Worm (Caenorhabditis elegans) whole organism, early embryonic: Measurements from ENCODE around the gene lgc-29.

Experiments
- B0310.2 ChIP-seq: sonication (generic microtip); optimal IDR thresholded peaks from 2 replicates; lab custom pipeline; 2016; ENCODE audit warnings: mild to moderate bottlenecking, missing genetic modification characterization, missing compliant biosample characterization
- F13C5.2 ChIP-seq: sonication (generic microtip); optimal IDR thresholded peaks from 2 replicates; lab custom pipeline; 2017; ENCODE audit warnings: mild to moderate bottlenecking, missing genetic modification characterization, inconsistent platforms, missing compliant biosample characterization
- aly-1 ChIP-seq: sonication (generic microtip); optimal IDR thresholded peaks from 2 replicates; lab custom pipeline; 2016; ENCODE audit warnings: missing genetic modification characterization, missing compliant biosample characterization
- ama-1 ChIP-seq: fragments of 150-350 bp; optimal IDR thresholded peaks from 2 replicates; lab custom pipeline; 2014
- ceh-13 ChIP-seq: fragments of 200-800 bp; sonication (Bioruptor generic); optimal IDR thresholded peaks from 2 replicates; lab custom pipeline; 2018; ENCODE audit warnings: mild to moderate bottlenecking, missing genetic modification characterization, missing compliant biosample characterization
- ceh-36 ChIP-seq: sonication (generic microtip); optimal IDR thresholded peaks from 2 replicates; lab custom pipeline; 2016; ENCODE audit warnings: missing genetic modification characterization, inconsistent platforms, missing compliant biosample characterization
- ets-7 ChIP-seq: sonication (generic microtip); optimal IDR thresholded peaks from 2 replicates; lab custom pipeline; 2016; ENCODE audit warnings: missing genotype, missing genetic modification characterization, missing compliant biosample characterization
- flt-1 ChIP-seq: fragments of 200-800 bp; sonication (Bioruptor generic); IDR thresholded peaks from 2 replicates; pipeline ENCODE4 v1.3.6; 2022; ENCODE audit warnings: missing genetic modification characterization, missing compliant biosample characterization
- hmbx-1 ChIP-seq: sonication (generic microtip); optimal IDR thresholded peaks from 2 replicates; lab custom pipeline; 2016; ENCODE audit warnings: mild to moderate bottlenecking, missing genetic modification characterization, missing compliant biosample characterization
- hmg-4 ChIP-seq: fragments of 200-800 bp; sonication (Bioruptor generic); optimal IDR thresholded peaks from 2 replicates; lab custom pipeline; 2018; ENCODE audit warnings: mild to moderate bottlenecking, missing genetic modification characterization, missing compliant biosample characterization
- hnd-1 ChIP-seq: sonication (generic microtip); optimal IDR thresholded peaks from 2 replicates; lab custom pipeline; 2016; ENCODE audit warnings: missing genetic modification characterization, missing compliant biosample characterization
- pes-1 ChIP-seq: fragments of 200-800 bp; sonication (Bioruptor generic); IDR thresholded peaks from 2 replicates; pipeline ENCODE4 v1.3.6; 2022; ENCODE audit warnings: missing genetic modification reagents, missing genetic modification characterization, missing compliant biosample characterization
- scrt-1 ChIP-seq: fragments of 200-800 bp; sonication (Bioruptor generic); IDR thresholded peaks from 2 replicates; pipeline ENCODE4 v1.3.6; 2022; ENCODE audit warnings: missing genetic modification characterization, missing compliant biosample characterization
- sea-1 ChIP-seq: fragments of 200-800 bp; sonication (Bioruptor generic); conservative IDR thresholded peaks from 2 replicates; pipeline ENCODE4 v1.3.6; 2022; ENCODE audit warnings: missing genetic modification characterization, missing compliant biosample characterization
- tbx-11 ChIP-seq: fragments of 200-800 bp; sonication (Bioruptor generic); IDR thresholded peaks from 2 replicates; pipeline ENCODE4 v1.3.6; 2022; ENCODE audit warnings: missing genetic modification characterization, missing compliant biosample characterization
- tbx-37 ChIP-seq: fragments of 200-800 bp; sonication (Bioruptor generic); conservative IDR thresholded peaks from 2 replicates; pipeline ENCODE4 v1.3.6; 2022; ENCODE audit warnings: missing genetic modification reagents, missing genetic modification characterization, missing compliant biosample characterization
- tra-4 ChIP-seq: sonication (generic microtip); optimal IDR thresholded peaks from 2 replicates; lab custom pipeline; 2017; ENCODE audit warnings: missing genetic modification characterization, missing compliant biosample characterization

The lgc-29 gene

DNA sequence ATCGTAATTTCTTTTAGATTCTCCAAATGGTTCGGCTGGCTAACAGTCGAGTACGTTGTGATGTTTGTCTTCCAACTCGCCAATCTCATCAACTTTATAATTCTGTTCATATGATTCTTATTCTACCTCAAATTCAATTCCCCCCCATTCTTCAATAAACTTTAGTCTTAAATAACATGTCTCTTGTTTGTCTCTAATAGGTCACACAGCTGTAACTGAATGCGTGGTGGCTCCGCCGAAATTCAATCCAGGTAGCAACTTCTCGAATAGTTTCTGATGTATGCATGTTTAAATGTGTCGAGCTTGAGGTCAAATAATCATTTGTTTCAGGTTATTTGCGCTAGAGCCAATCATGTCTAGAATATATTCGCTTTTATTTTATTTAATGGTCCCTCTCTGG lies at the start of gene lgc-29:
lgc-29 (plus strand) TSS at position 301 of the 400 bp plus-strand sequence.
- no peak for TF ChIP-seq ceh-13 (GFP tag; lab: Kevin White, UChicago)
- TF ChIP-seq aly-1 (tag; lab: Kevin White, UChicago) = no peak
- no peak for TF ChIP-seq hmg-4 (GFP tag; lab: Kevin White, UChicago)
- no peak for TF ChIP-seq B0310.2 (tag; lab: Kevin White, UChicago)

DNA sequence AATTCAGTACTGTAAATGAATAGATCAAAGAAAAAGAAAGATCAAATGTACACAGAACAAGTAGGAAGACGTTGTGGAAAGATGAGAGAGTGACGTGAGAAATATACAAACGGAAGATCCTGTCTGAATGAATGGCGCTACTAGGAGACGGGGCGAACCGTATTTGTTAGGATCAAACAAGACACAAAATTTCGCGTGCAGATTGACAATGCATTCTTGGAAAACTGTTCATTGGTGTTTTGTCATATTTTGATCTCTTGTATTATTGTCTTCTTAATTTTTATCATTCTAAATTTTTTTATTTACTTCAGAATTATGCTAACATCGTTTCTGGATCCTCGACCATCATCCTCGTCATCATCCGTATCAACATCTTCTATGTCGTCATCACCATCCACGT lies 44.0 kb upstream of the lgc-29 start, which contains the start of gene nhr-181:
nhr-181 (plus strand) TSS at position 301 of the 400 bp plus-strand sequence.
- no peak for TF ChIP-seq ceh-36
- no peak for TF ChIP-seq ceh-13 (GFP tag; lab: Kevin White, UChicago)
- TF ChIP-seq pes-1 (GFP tag; lab: Robert Waterston, UW) = no peak
- TF ChIP-seq ets-7 (tag; lab: Kevin White, UChicago) = no peak
- TF ChIP-seq hnd-1 (tag; lab: Kevin White, UChicago) = no peak
- no peak for TF ChIP-seq scrt-1
- no peak for TF ChIP-seq flt-1
- no peak for TF ChIP-seq sea-1 (GFP tag; lab: Robert Waterston, UW)
- TF ChIP-seq hmg-4 (GFP tag; lab: Kevin White, UChicago) = no peak
- TF ChIP-seq tbx-11 = no peak
- no peak for TF ChIP-seq aly-1 (tag; lab: Kevin White, UChicago)
- no peak for TF ChIP-seq F13C5.2 (tag; lab: Kevin White, UChicago)
- TF ChIP-seq B0310.2 (tag; lab: Kevin White, UChicago) = no peak
- no peak for TF ChIP-seq ama-1 (lab: Kevin White, UChicago)
- TF ChIP-seq hmbx-1 (tag; lab: Kevin White, UChicago) = no peak
- no peak for TF ChIP-seq tra-4
- no peak for TF ChIP-seq tbx-37

DNA sequence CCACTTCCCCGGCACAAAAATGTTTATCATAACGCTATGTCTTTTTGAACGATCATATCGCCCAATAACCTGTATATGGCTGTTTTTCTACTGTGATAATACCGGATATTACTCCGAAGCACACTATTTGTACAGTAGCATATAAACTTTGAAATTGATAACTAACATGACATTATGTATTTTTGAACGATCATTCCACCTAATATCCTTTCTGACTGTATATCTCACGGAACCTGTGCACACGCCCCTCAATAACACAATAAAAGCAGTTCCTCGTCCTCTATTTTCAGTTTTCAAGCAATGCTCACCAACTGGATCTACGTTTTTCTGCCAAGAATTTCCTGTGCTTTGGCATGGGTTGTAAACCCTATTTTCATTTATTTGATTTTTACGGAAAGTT lies 37.2 kb upstream of the lgc-29 start, which contains the start of gene srj-40:
srj-40 (plus strand) TSS at position 301 of the 400 bp plus-strand sequence.
- TF ChIP-seq pes-1 (GFP tag; lab: Robert Waterston, UW) = no peak
- TF ChIP-seq F13C5.2 (tag; lab: Kevin White, UChicago) = no peak
- TF ChIP-seq flt-1 = no peak
- TF ChIP-seq ama-1 (lab: Kevin White, UChicago) = no peak
- no peak for TF ChIP-seq ceh-13 (GFP tag; lab: Kevin White, UChicago)
- no peak for TF ChIP-seq tbx-37
- TF ChIP-seq sea-1 (GFP tag; lab: Robert Waterston, UW) = no peak
- TF ChIP-seq hnd-1 (tag; lab: Kevin White, UChicago) = no peak
- no peak for TF ChIP-seq B0310.2 (tag; lab: Kevin White, UChicago)
- TF ChIP-seq hmbx-1 (tag; lab: Kevin White, UChicago) = no peak
- no peak for TF ChIP-seq scrt-1
- TF ChIP-seq hmg-4 (GFP tag; lab: Kevin White, UChicago) = no peak
- TF ChIP-seq tbx-11 = no peak
- no peak for TF ChIP-seq tra-4
- no peak for TF ChIP-seq ets-7 (tag; lab: Kevin White, UChicago)
- no peak for TF ChIP-seq aly-1 (tag; lab: Kevin White, UChicago)

DNA sequence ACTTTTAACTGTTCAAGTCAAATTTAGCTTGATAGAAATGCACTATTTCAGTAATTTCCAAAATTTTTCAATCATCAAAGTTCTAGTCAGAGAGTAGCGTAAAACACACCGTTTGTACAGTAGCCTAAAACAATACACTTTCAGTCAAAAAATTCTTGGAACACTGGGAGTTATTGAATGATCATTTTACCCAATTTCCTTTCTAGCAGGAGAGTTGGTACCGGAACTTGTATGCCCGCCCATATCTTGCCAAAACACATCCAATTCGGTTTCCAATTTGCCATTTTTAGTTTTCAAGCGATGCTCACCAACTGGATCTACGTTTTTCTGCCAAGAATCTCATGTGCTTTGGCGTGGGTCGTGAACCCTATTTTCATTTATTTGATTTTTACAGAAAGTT lies 34.5 kb upstream of the lgc-29 start, which contains the start of gene srj-39:
srj-39 (plus strand) TSS at position 301 of the 400 bp plus-strand sequence.
- no peak for TF ChIP-seq pes-1 (GFP tag; lab: Robert Waterston, UW)
- no peak for TF ChIP-seq scrt-1
- TF ChIP-seq hnd-1 (tag; lab: Kevin White, UChicago) = no peak
- no peak for TF ChIP-seq sea-1 (GFP tag; lab: Robert Waterston, UW)
- TF ChIP-seq ets-7 (tag; lab: Kevin White, UChicago) = no peak
- TF ChIP-seq flt-1 = no peak
- no peak for TF ChIP-seq ceh-13 (GFP tag; lab: Kevin White, UChicago)
- no peak for TF ChIP-seq hmbx-1 (tag; lab: Kevin White, UChicago)
- TF ChIP-seq tbx-11 = no peak
- no peak for TF ChIP-seq aly-1 (tag; lab: Kevin White, UChicago)
- TF ChIP-seq F13C5.2 (tag; lab: Kevin White, UChicago) = no peak
- no peak for TF ChIP-seq tbx-37
- no peak for TF ChIP-seq ceh-36

DNA sequence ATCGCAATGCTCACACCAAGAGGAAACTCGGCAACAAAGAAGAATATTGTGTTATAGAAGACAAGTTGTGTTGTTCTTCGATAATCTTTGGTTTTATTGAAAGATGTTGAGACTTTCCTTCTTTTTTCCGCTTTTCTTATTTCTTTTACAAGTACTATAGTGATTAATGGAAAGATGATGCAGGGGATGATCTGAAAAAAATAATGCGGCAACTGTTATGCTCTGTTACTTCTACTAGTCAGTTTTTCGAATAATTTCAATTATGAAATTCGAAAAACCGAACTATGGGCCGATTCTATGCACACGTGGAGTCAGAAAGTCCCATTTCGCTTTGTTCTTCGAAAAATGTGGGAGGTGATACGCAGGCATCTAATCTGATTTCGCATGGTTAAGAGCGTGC lies 32.1 kb upstream of the lgc-29 start:
- TF ChIP-seq tbx-11 (no peak), hmg-4 (GFP tag; lab: Kevin White, UChicago) (no peak), flt-1 (no peak), ets-7 (tag; lab: Kevin White, UChicago) (no peak), scrt-1 (no peak), ceh-13 (GFP tag; lab: Kevin White, UChicago) (no peak), hnd-1 (tag; lab: Kevin White, UChicago) (no peak)

DNA sequence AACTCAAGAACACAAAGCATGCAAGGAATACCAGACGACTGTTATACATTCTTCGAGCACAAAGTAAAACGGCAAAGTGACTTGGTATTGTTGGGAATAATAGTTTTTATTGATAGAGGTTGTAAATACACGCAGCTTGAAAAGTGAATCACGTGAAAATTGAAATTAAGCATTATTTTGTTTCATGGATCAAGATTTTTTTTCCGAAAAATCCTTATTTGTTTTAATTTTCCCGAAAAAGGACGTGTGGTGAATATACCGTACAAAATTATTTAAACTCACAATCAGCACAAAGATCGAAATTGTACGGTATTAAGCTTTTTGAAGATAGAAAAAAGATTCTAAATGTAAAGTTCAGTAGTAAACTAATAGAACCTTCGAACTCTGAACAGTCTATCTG lies 28.9 kb upstream of the lgc-29 start, which contains the start of gene clc-18:
clc-18 (minus strand) TSS at position 101 of the 400 bp plus-strand sequence.
- no peak for TF ChIP-seq tra-4
- no peak for TF ChIP-seq ceh-36
- no peak for TF ChIP-seq B0310.2 (tag; lab: Kevin White, UChicago)
- no peak for TF ChIP-seq tbx-11
- no peak for TF ChIP-seq pes-1 (GFP tag; lab: Robert Waterston, UW)
- TF ChIP-seq scrt-1 = no peak
- TF ChIP-seq flt-1 = no peak
- no peak for TF ChIP-seq hmg-4 (GFP tag; lab: Kevin White, UChicago)
- no peak for TF ChIP-seq ceh-13 (GFP tag; lab: Kevin White, UChicago)
- no peak for TF ChIP-seq sea-1 (GFP tag; lab: Robert Waterston, UW)
- TF ChIP-seq tbx-37 = no peak
- no peak for TF ChIP-seq F13C5.2 (tag; lab: Kevin White, UChicago)
- no peak for TF ChIP-seq ets-7 (tag; lab: Kevin White, UChicago)
- TF ChIP-seq aly-1 (tag; lab: Kevin White, UChicago) = no peak
- TF ChIP-seq hmbx-1 (tag; lab: Kevin White, UChicago) = no peak
- TF ChIP-seq hnd-1 (tag; lab: Kevin White, UChicago) = no peak
- TF ChIP-seq ama-1 (lab: Kevin White, UChicago) = no peak

DNA sequence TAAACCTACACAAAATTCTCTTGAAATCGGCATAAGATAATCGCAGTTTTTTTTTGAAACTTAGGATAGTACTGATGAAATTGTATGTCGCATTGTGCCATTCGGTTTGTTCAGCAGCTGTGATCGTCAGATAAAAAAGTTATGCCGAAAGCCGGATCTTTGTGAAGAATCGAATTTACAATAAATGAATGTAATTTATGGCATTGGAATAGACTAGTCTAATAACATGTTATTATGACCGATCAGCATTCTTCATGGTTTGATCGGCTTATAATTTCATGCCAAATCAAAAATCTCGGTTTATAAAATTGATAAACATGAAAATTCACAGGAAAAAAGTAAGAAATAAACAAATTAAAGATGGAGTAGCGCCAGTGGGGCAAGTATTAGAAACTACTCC lies 26.3 kb upstream of the lgc-29 start, which contains the start of gene srw-134:
srw-134 (minus strand) TSS at position 101 of the 400 bp plus-strand sequence.
- TF ChIP-seq ceh-13 (GFP tag; lab: Kevin White, UChicago) (no peak), pes-1 (GFP tag; lab: Robert Waterston, UW) (no peak), F13C5.2 (tag; lab: Kevin White, UChicago) (no peak)
